Worm (Caenorhabditis elegans) whole organism, midembryonic: ENCODE data around the gene F07C3.9.

Source experiments
- T22C8.4 ChIP-seq: fragments of 200-800 bp; sonication (Bioruptor generic); IDR thresholded peaks from 2 replicates; pipeline ENCODE4 v1.3.6; 2022; ENCODE audit warnings: missing genetic modification characterization, missing compliant biosample characterization
- flt-1 ChIP-seq: fragments of 200-800 bp; sonication (Bioruptor generic); IDR thresholded peaks from 2 replicates; pipeline ENCODE4 v1.3.6; 2022; ENCODE audit warnings: missing genetic modification characterization, missing compliant biosample characterization
- klf-2 ChIP-seq: fragments of 200-800 bp; sonication (Bioruptor generic); conservative IDR thresholded peaks from 2 replicates; pipeline ENCODE4 v1.3.6; 2022; ENCODE audit warnings: missing genetic modification reagents, missing genetic modification characterization, missing compliant biosample characterization
- med-1 ChIP-seq: sonication (generic microtip); optimal IDR thresholded peaks from 2 replicates; lab custom pipeline; 2017; ENCODE audit warnings: missing genetic modification characterization, mild to moderate bottlenecking, missing compliant biosample characterization, antibody characterized with exemption, missing genetic modification reagents; ENCODE audit not compliant: insufficient read depth
- tab-1 ChIP-seq: fragments of 200-800 bp; sonication (Bioruptor generic); IDR thresholded peaks from 2 replicates; pipeline ENCODE4 v1.3.6; 2022; ENCODE audit warnings: missing genetic modification characterization, missing compliant biosample characterization
- ztf-23 ChIP-seq: fragments of 200-800 bp; sonication (Bioruptor generic); IDR thresholded peaks from 2 replicates; pipeline ENCODE4 v1.3.6; 2022; ENCODE audit warnings: missing genetic modification reagents, missing genetic modification characterization, missing compliant biosample characterization
- ztf-29 ChIP-seq: fragments of 200-800 bp; sonication (Bioruptor generic); IDR thresholded peaks from 2 replicates; pipeline ENCODE4 v1.3.6; 2022; ENCODE audit warnings: missing genetic modification reagents, missing genetic modification characterization, missing compliant biosample characterization

DNA sequence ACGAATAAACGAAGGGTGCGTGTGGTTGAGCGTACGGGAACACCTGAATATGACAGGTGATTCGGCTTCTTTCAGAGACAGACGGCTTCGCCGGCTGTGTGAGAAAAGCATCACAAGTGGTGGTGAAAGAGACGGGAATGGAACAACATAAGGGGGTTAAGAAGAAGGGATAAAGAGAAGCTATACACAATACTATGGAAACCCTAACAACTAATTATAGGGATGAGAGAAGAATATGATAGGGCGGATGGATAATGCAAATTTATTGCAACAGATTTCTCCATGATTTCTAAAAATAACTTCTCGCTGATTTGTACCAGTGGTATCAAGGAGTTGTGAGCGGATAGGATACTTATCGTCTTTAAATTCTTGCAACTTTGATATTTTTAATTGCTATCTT, 27.7 kb upstream of the F07C3.9 start, which contains the start of gene hlh-10:
- TF ChIP-seq klf-2 (GFP tag; lab: Robert Waterston, UW) (no peak), med-1 (GFP tag; lab: Kevin White, UChicago) (no peak), ztf-23 (GFP tag; lab: Robert Waterston, UW) (no peak), tab-1 (GFP tag; lab: Robert Waterston, UW) (no peak), ztf-29 (GFP tag; lab: Robert Waterston, UW) (no peak), T22C8.4 (GFP tag; lab: Robert Waterston, UW) (no peak), flt-1 (GFP tag; lab: Robert Waterston, UW) (no peak)
